Worm (Caenorhabditis elegans): Measurements from ENCODE around the gene C24H12.8.

Gene C24H12.8

DNA sequence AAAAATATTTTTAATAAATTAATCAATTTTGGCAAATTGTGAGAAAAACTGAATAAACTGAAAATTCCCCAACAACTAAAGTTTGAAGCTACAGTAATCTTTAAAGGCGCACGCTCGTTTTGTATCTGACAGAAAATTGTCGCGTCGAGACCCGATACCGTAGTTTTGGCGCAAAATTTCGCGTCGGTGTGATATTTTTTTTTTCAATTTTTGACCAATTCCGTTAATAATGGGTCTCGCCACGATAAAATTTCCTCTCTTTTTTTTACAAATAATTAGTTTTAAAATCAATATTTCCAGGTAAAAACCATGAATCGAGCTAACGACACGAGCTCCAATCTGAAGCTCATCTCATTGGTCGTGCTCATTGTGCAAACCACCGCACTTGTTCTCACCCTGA, 34.5 kb downstream of the C24H12.8 start, which contains the start of gene nstp-4:
Gene nstp-4 (plus strand): TSS at position 301 of the 400 bp plus-strand sequence.
- TF ChIP-seq ZK185.1 (tag; optimal IDR thresholded peaks at IDR 0.05; ENCODE audit: poor library complexity, severe bottlenecking): no peak
- TF ChIP-seq gei-17 (GFP tag; optimal IDR thresholded peaks at IDR 0.05): no peak
- TF ChIP-seq tbx-9 (tag; optimal IDR thresholded peaks at IDR 0.05; ENCODE audit: borderline replicate concordance): no peak
- TF ChIP-seq lin-35 (GFP tag; optimal IDR thresholded peaks at IDR 0.05): no peak
- TF ChIP-seq zfh-2 (GFP tag; conservative IDR thresholded peaks at IDR 0.05): no peak
- TF ChIP-seq nhr-27 (tag; optimal IDR thresholded peaks at IDR 0.05): no peak
- TF ChIP-seq bed-2 (GFP tag; IDR thresholded peaks at IDR 0.05): no peak
- no peak for TF ChIP-seq somi-1 (GFP tag; optimal IDR thresholded peaks at IDR 0.05)
- TF ChIP-seq pha-4 (tag; optimal IDR thresholded peaks at IDR 0.05): no peak
- no peak for TF ChIP-seq egl-18 (GFP tag; IDR thresholded peaks at IDR 0.05)
- no peak for TF ChIP-seq ceh-58 (GFP tag; IDR thresholded peaks at IDR 0.05)
- no peak for TF ChIP-seq ccch-3 (GFP tag; optimal IDR thresholded peaks at IDR 0.05)

- TF ChIP-seq sptf-2 (GFP tag; optimal IDR thresholded peaks at IDR 0.05): no peak
- TF ChIP-seq hmg-1.2 (GFP tag; IDR thresholded peaks at IDR 0.05): peak; percentile 46; the same call in 1 of the 2 replicates
Observed at ce11 chrII:387844-388355, 35.1 kb downstream of the C24H12.8 start.

- TF ChIP-seq dpl-1 (GFP tag; optimal IDR thresholded peaks at IDR 0.05) (peak; percentile 64), pbrm-1 (GFP tag; IDR thresholded peaks at IDR 0.05) (peak; percentile 38; the same call in 1 of the 2 replicates), ama-1 (optimal IDR thresholded peaks at IDR 0.05) (no peak), ama-1 (GFP tag; optimal IDR thresholded peaks at IDR 0.05) (no peak), efl-1 (GFP tag; optimal IDR thresholded peaks at IDR 0.05) (peak; percentile 67), lsl-1 (GFP tag; optimal IDR thresholded peaks at IDR 0.05) (peak; percentile 33), hmg-20 (GFP tag; IDR thresholded peaks at IDR 0.05) (no peak), dox-1 (GFP tag; IDR thresholded peaks at IDR 0.05) (0 out of 2 replicates have a peak, but pooled peaks have one; percentile 14), mcd-1 (GFP tag; IDR thresholded peaks at IDR 0.05) (peak; percentile 50), lin-35 (GFP tag; optimal IDR thresholded peaks at IDR 0.05) (peak in 1 of 3 experiments; percentile 74), Y53F4B.3 (GFP tag; IDR thresholded peaks at IDR 0.05) (no peak), F23B12.7 (tag; optimal IDR thresholded peaks at IDR 0.05; ENCODE audit: insufficient read depth) (peak; percentile 28), ztf-18 (tag; optimal IDR thresholded peaks at IDR 0.05) (peak; percentile 49), lin-26 (GFP tag; IDR thresholded peaks at IDR 0.05) (no peak), D2030.7 (GFP tag; IDR thresholded peaks at IDR 0.05) (0 out of 2 replicates have a peak, but pooled peaks have one; percentile 20), snpc-1.3 (tag; optimal IDR thresholded peaks at IDR 0.05; ENCODE audit: insufficient read depth) (peak; percentile 12), F22D6.2 (tag; optimal IDR thresholded peaks at IDR 0.05) (no peak), F33H1.4 (GFP tag; IDR thresholded peaks at IDR 0.05) (peak; percentile 45), lin-40 (tag; optimal IDR thresholded peaks at IDR 0.05) (no peak), madf-6 (GFP tag; IDR thresholded peaks at IDR 0.05) (peak; percentile 40; the same call in 1 of the 2 replicates), ekl-4 (GFP tag; IDR thresholded peaks at IDR 0.05) (no peak), ceh-91 (GFP tag; IDR thresholded peaks at IDR 0.05) (peak; percentile 33; the same call in 1 of the 2 replicates), lin-54 (GFP tag; optimal IDR thresholded peaks at IDR 0.05) (peak; percentile 74)
Observed at ce11 chrII:385957-386356, 37.0 kb downstream of the C24H12.8 start, which contains the start of gene C03H5.3. C03H5.3 (plus strand) TSS chrII:386088.
